Fruit fly (Drosophila melanogaster): ENCODE results near the gene RpL30.
A peak's percentile ranks its signal among the peaks of the same experiment; 100 is the strongest.

DNA sequence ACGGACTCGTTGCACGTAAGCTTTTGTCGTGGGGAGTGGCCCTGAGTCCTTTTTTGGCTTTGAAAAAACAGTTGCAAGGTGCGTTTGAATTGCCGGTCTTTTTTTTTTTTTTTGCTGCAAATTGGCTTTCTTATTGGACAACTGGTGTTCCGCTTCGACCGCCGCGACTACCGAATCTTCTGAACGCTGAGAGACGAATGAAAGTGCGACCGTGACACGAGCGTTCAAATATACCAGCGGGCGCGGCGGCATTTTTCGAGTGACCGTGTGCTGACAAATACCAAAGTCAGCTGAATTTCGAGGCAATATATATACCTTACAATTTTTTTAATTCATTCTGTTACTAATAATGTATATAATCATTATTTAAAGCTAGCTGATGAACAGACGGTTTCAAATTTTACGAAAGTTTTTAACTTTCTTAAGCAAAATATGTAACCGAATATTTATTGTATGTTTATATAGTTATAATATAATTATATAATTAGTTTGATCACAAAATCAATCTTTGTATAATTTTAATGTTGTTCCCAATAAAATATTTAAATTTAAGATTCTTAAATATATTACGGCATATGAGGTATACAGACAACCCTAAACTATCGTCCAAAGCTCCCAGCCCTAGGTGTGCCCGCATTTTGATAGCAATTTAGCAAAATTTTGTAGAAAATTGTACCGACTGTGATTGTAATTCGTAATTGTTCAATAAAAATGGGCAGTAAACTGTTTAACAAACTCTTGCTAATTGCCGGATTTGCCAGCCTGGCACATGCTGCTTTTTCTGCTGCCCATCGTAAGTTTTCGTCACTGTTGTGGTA, 21.8 kb downstream of the RpL30 start, which contains the start of the genes Swip-1 and EMC5:
- TF ChIP-seq lz (GFP tag; optimal IDR thresholded peaks at IDR 0.05) (peak; percentile 26), Gug (GFP tag; IDR thresholded peaks at IDR 0.05) (no peak), vri (GFP tag; optimal IDR thresholded peaks at IDR 0.05) (peak; percentile 27)
